Worm (Caenorhabditis elegans): ENCODE results near the gene F56F10.1.

F56F10.1 gene

DNA sequence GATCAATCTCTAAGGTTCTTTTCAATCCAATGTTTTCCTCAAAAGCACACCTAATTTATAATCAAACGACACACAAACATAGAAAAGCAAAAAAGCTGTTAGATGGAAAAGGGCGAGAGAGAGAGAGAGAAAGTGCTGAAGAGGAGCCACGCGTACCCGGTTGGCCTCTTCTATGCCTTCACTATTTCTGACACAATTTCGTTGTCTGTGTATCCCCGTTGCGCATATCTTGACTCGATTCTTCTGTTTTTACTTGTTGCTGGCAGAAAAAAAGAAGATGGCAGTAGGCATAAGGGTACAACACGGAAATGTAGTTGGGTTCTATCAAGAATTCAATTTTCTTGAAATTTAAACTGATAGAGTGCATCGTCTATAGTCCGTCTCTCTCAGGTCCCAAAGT, 44.9 kb upstream of the F56F10.1 start:
- no peak for TF ChIP-seq elt-2 (tag; optimal IDR thresholded peaks at IDR 0.05)
- TF ChIP-seq Y22D7AL.16 (tag; optimal IDR thresholded peaks at IDR 0.05) = no peak
- peak; percentile 74 for TF ChIP-seq unc-55 (GFP tag; optimal IDR thresholded peaks at IDR 0.05)
- no peak for TF ChIP-seq zip-5 (tag; optimal IDR thresholded peaks at IDR 0.05)
- TF ChIP-seq tbx-7 (tag; optimal IDR thresholded peaks at IDR 0.05) = no peak
- TF ChIP-seq ref-2 (tag; optimal IDR thresholded peaks at IDR 0.05) = peak; percentile 35
- TF ChIP-seq unc-42 (tag; optimal IDR thresholded peaks at IDR 0.05) = peak; percentile 94
- peak; percentile 70 for TF ChIP-seq ceh-31 (tag; optimal IDR thresholded peaks at IDR 0.05)
- no peak for TF ChIP-seq sox-4 (tag; optimal IDR thresholded peaks at IDR 0.05)
- peak; percentile 72 for TF ChIP-seq dve-1 (tag; optimal IDR thresholded peaks at IDR 0.05)
- TF ChIP-seq sdc-2 (tag; optimal IDR thresholded peaks at IDR 0.05) = peak; percentile 58
- peak; percentile 6 for TF ChIP-seq pros-1 (tag; optimal IDR thresholded peaks at IDR 0.05)
- no peak for TF ChIP-seq che-1 (tag; optimal IDR thresholded peaks at IDR 0.05)
- peak; percentile 6 for TF ChIP-seq ceh-19 (GFP tag; optimal IDR thresholded peaks at IDR 0.05)
- TF ChIP-seq hlh-13 (GFP tag; optimal IDR thresholded peaks at IDR 0.05) = no peak
- TF ChIP-seq ceh-14 (tag; optimal IDR thresholded peaks at IDR 0.05) = peak; percentile 25
- peak; percentile 9 for TF ChIP-seq rnt-1 (tag; optimal IDR thresholded peaks at IDR 0.05)
- TF ChIP-seq ceh-18 (tag; optimal IDR thresholded peaks at IDR 0.05) = peak; percentile 51
- peak; percentile 78 for TF ChIP-seq tbx-2 (tag; optimal IDR thresholded peaks at IDR 0.05)
- peak; percentile 36 for TF ChIP-seq ceh-34 (tag; optimal IDR thresholded peaks at IDR 0.05)
- TF ChIP-seq nfya-1 (tag; optimal IDR thresholded peaks at IDR 0.05) = peak; percentile 65
- TF ChIP-seq ceh-2 (tag; optimal IDR thresholded peaks at IDR 0.05) = no peak

DNA sequence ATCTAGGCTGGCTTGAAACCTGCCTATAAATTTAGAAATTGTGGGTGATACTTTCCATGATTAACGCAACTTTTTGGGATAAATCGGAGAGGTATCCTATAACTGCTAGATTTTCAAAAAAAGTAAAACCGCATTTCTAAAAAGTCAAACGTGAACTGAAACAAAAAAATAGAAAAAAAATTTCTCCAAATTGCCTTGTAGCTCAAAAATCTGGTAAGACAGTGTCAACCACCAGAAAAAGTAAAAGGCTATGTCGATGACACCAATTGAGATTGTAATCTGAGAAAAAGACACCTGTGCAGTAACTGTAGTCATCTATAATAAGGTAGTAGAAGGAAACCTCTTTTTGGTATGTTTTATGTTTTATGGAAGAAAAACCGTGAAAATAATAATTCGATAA, 43.8 kb upstream of the F56F10.1 start, which contains the start of gene wdr-54:
Gene wdr-54, plus strand, starts transcription at position 301 of the 400 bp plus-strand sequence.
- no peak for TF ChIP-seq ceh-48 (tag; optimal IDR thresholded peaks at IDR 0.05)
- TF ChIP-seq pat-9 (tag; optimal IDR thresholded peaks at IDR 0.05) = no peak
- no peak for TF ChIP-seq ztf-16 (tag; optimal IDR thresholded peaks at IDR 0.05)
- TF ChIP-seq K02D7.2 (tag; optimal IDR thresholded peaks at IDR 0.05) = no peak
- no peak for TF ChIP-seq unc-42 (tag; optimal IDR thresholded peaks at IDR 0.05)
- TF ChIP-seq ceh-18 (tag; optimal IDR thresholded peaks at IDR 0.05) = no peak
- no peak for TF ChIP-seq fkh-10 (GFP tag; optimal IDR thresholded peaks at IDR 0.05)
- no peak for TF ChIP-seq hlh-30 (tag; optimal IDR thresholded peaks at IDR 0.05; ENCODE audit: insufficient read depth)

DNA sequence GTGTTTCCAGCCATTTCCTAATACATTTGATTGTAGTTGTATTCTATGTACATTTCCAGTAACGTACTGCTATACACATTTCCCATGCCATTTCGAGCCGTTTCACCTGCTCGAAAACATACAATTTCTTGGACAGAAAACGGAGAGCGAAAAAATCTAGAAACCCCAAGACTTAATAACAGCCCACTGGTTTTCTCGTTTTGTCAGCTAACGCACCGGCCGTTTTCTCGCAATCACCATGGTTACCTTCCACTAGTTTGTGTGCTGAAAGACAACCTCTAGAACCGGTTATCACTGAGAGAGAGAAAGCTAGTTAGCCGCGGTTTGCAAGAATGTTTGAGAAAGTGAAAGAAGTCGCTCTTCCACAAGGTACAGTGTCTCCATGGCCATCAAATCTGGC, 42.2 kb upstream of the F56F10.1 start:
- TF ChIP-seq pha-4 (tag; optimal IDR thresholded peaks at IDR 0.05) (no peak), hlh-15 (tag; optimal IDR thresholded peaks at IDR 0.05) (no peak), C08G9.2 (tag; optimal IDR thresholded peaks at IDR 0.05) (no peak), ceh-19 (GFP tag; optimal IDR thresholded peaks at IDR 0.05) (no peak), ceh-9 (tag; optimal IDR thresholded peaks at IDR 0.05) (no peak), ahr-1 (tag; optimal IDR thresholded peaks at IDR 0.05) (no peak), nhr-232 (tag; optimal IDR thresholded peaks at IDR 0.05) (no peak), ceh-18 (tag; optimal IDR thresholded peaks at IDR 0.05) (no peak), dve-1 (tag; optimal IDR thresholded peaks at IDR 0.05) (no peak), fax-1 (tag; optimal IDR thresholded peaks at IDR 0.05) (no peak), unc-3 (GFP tag; conservative IDR thresholded peaks at IDR 0.05) (no peak), unc-3 (tag; optimal IDR thresholded peaks at IDR 0.05) (no peak), pha-2 (tag; optimal IDR thresholded peaks at IDR 0.05) (no peak), dmd-4 (tag; optimal IDR thresholded peaks at IDR 0.05; ENCODE audit: borderline replicate concordance) (no peak), pag-3 (tag; optimal IDR thresholded peaks at IDR 0.05; ENCODE audit: borderline replicate concordance) (no peak)
